Fruit fly (Drosophila melanogaster): Measurements from ENCODE around the gene CG14671.

The CG14671 gene

dm6 chr3R:5519789-5520188 is 44.8 kb downstream of the CG14671 start:
- no peak for TF ChIP-seq Clk (GFP tag; optimal IDR thresholded peaks at IDR 0.05)
- TF ChIP-seq CG33017 (tag; optimal IDR thresholded peaks at IDR 0.05): no peak
- TF ChIP-seq tj (GFP tag; optimal IDR thresholded peaks at IDR 0.05): no peak
- peak; percentile 25 for TF ChIP-seq cic (GFP tag; optimal IDR thresholded peaks at IDR 0.05)
- no peak for TF ChIP-seq CG14711 (tag; optimal IDR thresholded peaks at IDR 0.05)

- peak; percentile 6 for TF ChIP-seq bab1 (GFP tag; optimal IDR thresholded peaks at IDR 0.05)
- TF ChIP-seq cnc (optimal IDR thresholded peaks at IDR 0.05): no peak
- peak; percentile 35 for TF ChIP-seq tj (GFP tag; optimal IDR thresholded peaks at IDR 0.05)
Observed at dm6 chr3R:5518627-5519026, 46.0 kb downstream of the CG14671 start.

dm6 chr3R:5517876-5518211 is 46.8 kb downstream of the CG14671 start:
- TF ChIP-seq CG11617 (GFP tag; optimal IDR thresholded peaks at IDR 0.05): no peak
- no peak for TF ChIP-seq Hr96 (GFP tag; optimal IDR thresholded peaks at IDR 0.05)

DNA sequence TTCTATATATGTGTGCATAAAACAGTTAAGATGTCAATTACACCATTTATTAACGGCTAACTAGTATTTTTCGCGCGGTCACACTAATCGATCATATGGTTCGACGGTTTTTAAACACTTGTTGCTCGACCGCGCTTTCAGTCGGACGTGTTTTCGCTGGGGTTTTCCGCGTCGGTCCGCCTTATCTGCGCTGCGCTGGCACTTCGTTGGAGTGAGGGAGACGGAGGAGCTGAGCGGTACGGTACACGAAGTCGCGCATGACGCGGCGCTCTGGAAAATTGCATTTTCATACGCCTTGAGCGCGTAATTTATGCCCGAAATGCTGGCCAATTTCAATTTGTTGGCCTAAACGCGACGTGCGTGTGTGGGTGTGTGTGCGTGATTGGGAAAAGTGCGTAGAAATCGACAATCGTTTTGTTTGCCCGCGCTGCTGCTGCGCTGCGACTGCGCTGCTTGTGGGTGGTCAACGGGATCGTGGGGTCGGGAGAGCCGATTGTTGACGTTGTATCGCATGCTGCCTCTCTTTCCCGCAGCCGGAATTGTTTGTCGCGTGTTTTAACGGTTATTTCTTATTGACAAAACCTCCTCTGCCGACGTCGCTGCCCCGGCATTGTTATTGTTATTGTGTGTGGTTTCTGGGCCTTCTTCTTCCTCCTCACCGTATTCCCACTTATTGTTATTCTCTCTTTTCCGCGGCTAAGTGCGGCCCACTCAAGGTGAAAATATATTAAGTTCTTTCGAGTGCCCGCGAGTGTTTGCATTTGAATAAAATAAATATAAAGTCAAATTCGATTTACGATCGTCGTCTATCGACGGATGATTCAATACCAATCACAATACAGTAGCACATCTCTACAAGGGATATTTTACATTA is 47.4 kb downstream of the CG14671 start, which contains the start of gene Itpr:
TSS of gene Itpr (plus strand) at position 116 of the 874 bp plus-strand sequence.
- no peak for TF ChIP-seq CG5204 (GFP tag; optimal IDR thresholded peaks at IDR 0.05)
- TF ChIP-seq cic (GFP tag; optimal IDR thresholded peaks at IDR 0.05): peak; percentile 83
- TF ChIP-seq ovo (GFP tag; optimal IDR thresholded peaks at IDR 0.05): peak; percentile 95
- TF ChIP-seq Mnt (GFP tag; optimal IDR thresholded peaks at IDR 0.05): peak; percentile 76
- TF ChIP-seq CG33017 (tag; optimal IDR thresholded peaks at IDR 0.05): no peak
- TF ChIP-seq CG14711 (tag; optimal IDR thresholded peaks at IDR 0.05): no peak
- peak; percentile 69 for TF ChIP-seq kay (GFP tag; ENCODE audit: borderline replicate concordance)
- TF ChIP-seq Crg-1 (GFP tag; optimal IDR thresholded peaks at IDR 0.05): peak; percentile 14
- TF ChIP-seq tj (GFP tag; optimal IDR thresholded peaks at IDR 0.05): peak; percentile 68
- no peak for TF ChIP-seq Clk (GFP tag; optimal IDR thresholded peaks at IDR 0.05)
- peak; percentile 47 for TF ChIP-seq CG7045 (GFP tag; optimal IDR thresholded peaks at IDR 0.05)
- peak; percentile 31 for TF ChIP-seq CG11617 (GFP tag; optimal IDR thresholded peaks at IDR 0.05)
- TF ChIP-seq pad (GFP tag; optimal IDR thresholded peaks at IDR 0.05): peak; percentile 23
- TF ChIP-seq CG12768 (GFP tag; optimal IDR thresholded peaks at IDR 0.05): peak; percentile 63
- TF ChIP-seq bab1 (GFP tag; optimal IDR thresholded peaks at IDR 0.05): peak; percentile 37
- TF ChIP-seq cnc (optimal IDR thresholded peaks at IDR 0.05): peak; percentile 68 to 77

- TF ChIP-seq CG7045 (GFP tag; optimal IDR thresholded peaks at IDR 0.05) (no peak), cic (GFP tag; optimal IDR thresholded peaks at IDR 0.05) (no peak)
Observed at dm6 chr3R:5516582-5517001, 48.0 kb downstream of the CG14671 start.

- no peak for TF ChIP-seq CG11617 (GFP tag; optimal IDR thresholded peaks at IDR 0.05)
- no peak for TF ChIP-seq CG14711 (tag; optimal IDR thresholded peaks at IDR 0.05)
- no peak for TF ChIP-seq Mnt (GFP tag; optimal IDR thresholded peaks at IDR 0.05)
- no peak for TF ChIP-seq pad (GFP tag; optimal IDR thresholded peaks at IDR 0.05)
- no peak for TF ChIP-seq Clk (GFP tag; optimal IDR thresholded peaks at IDR 0.05)
- no peak for TF ChIP-seq CG12768 (GFP tag; optimal IDR thresholded peaks at IDR 0.05)
- TF ChIP-seq bab1 (GFP tag; optimal IDR thresholded peaks at IDR 0.05): no peak
Observed at dm6 chr3R:5514759-5515158, 49.9 kb downstream of the CG14671 start.

All from whole organism, adult.